Worm (Caenorhabditis elegans) whole organism, early embryonic: ENCODE measurements around the gene let-92.

Experiments
- B0310.2 ChIP-seq: sonication (generic microtip); optimal IDR thresholded peaks from 2 replicates; lab custom pipeline; 2016; ENCODE audit warnings: mild to moderate bottlenecking, missing genetic modification characterization, missing compliant biosample characterization
- F13C5.2 ChIP-seq: sonication (generic microtip); optimal IDR thresholded peaks from 2 replicates; lab custom pipeline; 2017; ENCODE audit warnings: mild to moderate bottlenecking, missing genetic modification characterization, inconsistent platforms, missing compliant biosample characterization
- aly-1 ChIP-seq: sonication (generic microtip); optimal IDR thresholded peaks from 2 replicates; lab custom pipeline; 2016; ENCODE audit warnings: missing genetic modification characterization, missing compliant biosample characterization
- ama-1 ChIP-seq: fragments of 150-350 bp; optimal IDR thresholded peaks from 2 replicates; lab custom pipeline; 2014
- ceh-13 ChIP-seq: fragments of 200-800 bp; sonication (Bioruptor generic); optimal IDR thresholded peaks from 2 replicates; lab custom pipeline; 2018; ENCODE audit warnings: mild to moderate bottlenecking, missing genetic modification characterization, missing compliant biosample characterization
- ceh-36 ChIP-seq: sonication (generic microtip); optimal IDR thresholded peaks from 2 replicates; lab custom pipeline; 2016; ENCODE audit warnings: missing genetic modification characterization, inconsistent platforms, missing compliant biosample characterization
- ets-7 ChIP-seq: sonication (generic microtip); optimal IDR thresholded peaks from 2 replicates; lab custom pipeline; 2016; ENCODE audit warnings: missing genotype, missing genetic modification characterization, missing compliant biosample characterization
- flt-1 ChIP-seq: fragments of 200-800 bp; sonication (Bioruptor generic); IDR thresholded peaks from 2 replicates; pipeline ENCODE4 v1.3.6; 2022; ENCODE audit warnings: missing genetic modification characterization, missing compliant biosample characterization
- hmbx-1 ChIP-seq: sonication (generic microtip); optimal IDR thresholded peaks from 2 replicates; lab custom pipeline; 2016; ENCODE audit warnings: mild to moderate bottlenecking, missing genetic modification characterization, missing compliant biosample characterization
- hmg-4 ChIP-seq: fragments of 200-800 bp; sonication (Bioruptor generic); optimal IDR thresholded peaks from 2 replicates; lab custom pipeline; 2018; ENCODE audit warnings: mild to moderate bottlenecking, missing genetic modification characterization, missing compliant biosample characterization
- hnd-1 ChIP-seq: sonication (generic microtip); optimal IDR thresholded peaks from 2 replicates; lab custom pipeline; 2016; ENCODE audit warnings: missing genetic modification characterization, missing compliant biosample characterization
- pes-1 ChIP-seq: fragments of 200-800 bp; sonication (Bioruptor generic); IDR thresholded peaks from 2 replicates; pipeline ENCODE4 v1.3.6; 2022; ENCODE audit warnings: missing genetic modification reagents, missing genetic modification characterization, missing compliant biosample characterization
- sea-1 ChIP-seq: fragments of 200-800 bp; sonication (Bioruptor generic); conservative IDR thresholded peaks from 2 replicates; pipeline ENCODE4 v1.3.6; 2022; ENCODE audit warnings: missing genetic modification characterization, missing compliant biosample characterization
- tbx-11 ChIP-seq: fragments of 200-800 bp; sonication (Bioruptor generic); IDR thresholded peaks from 2 replicates; pipeline ENCODE4 v1.3.6; 2022; ENCODE audit warnings: missing genetic modification characterization, missing compliant biosample characterization

DNA sequence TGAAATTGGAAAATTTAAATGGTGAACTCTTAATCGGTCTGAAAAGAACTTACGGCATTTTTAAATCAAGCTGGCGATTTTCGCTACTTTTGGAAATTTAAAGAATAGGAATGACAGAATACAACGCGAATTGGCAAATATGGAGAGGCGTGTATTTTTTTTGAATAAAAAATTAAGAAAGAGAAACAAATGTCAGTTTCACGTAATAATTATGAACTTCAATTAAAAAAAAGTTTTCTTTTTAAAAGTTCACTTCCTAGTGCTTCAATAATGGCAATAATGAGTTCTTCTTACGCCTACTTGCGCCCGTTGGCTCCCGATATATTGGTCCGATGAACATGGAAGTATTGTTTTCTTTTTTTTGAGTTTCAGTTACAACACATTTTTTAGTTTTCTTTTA, 19.4 kb downstream of the let-92 start, which contains the start of gene pph-2:
- TF ChIP-seq ama-1 (no peak), ceh-13 (GFP tag; lab: Kevin White, UChicago) (no peak), aly-1 (tag; lab: Kevin White, UChicago) (no peak), ceh-36 (tag; lab: Kevin White, UChicago) (no peak), B0310.2 (no peak), sea-1 (GFP tag; lab: Robert Waterston, UW) (no peak), flt-1 (GFP tag; lab: Robert Waterston, UW) (no peak), tbx-11 (GFP tag; lab: Robert Waterston, UW) (no peak), F13C5.2 (tag; lab: Kevin White, UChicago) (no peak), hmg-4 (GFP tag; lab: Kevin White, UChicago) (no peak), hnd-1 (tag; lab: Kevin White, UChicago) (no peak), hmbx-1 (tag; lab: Kevin White, UChicago) (no peak), pes-1 (GFP tag; lab: Robert Waterston, UW) (no peak), ets-7 (tag; lab: Kevin White, UChicago) (no peak)
